Worm (Caenorhabditis elegans) whole organism, early embryonic: Measurements from ENCODE around the gene lro-1.

ENCODE experiments used
- aly-1 ChIP-seq: sonication (generic microtip); optimal IDR thresholded peaks from 2 replicates; lab custom pipeline; 2016; ENCODE audit warnings: missing genetic modification characterization, missing compliant biosample characterization
- ama-1 ChIP-seq: fragments of 150-350 bp; optimal IDR thresholded peaks from 2 replicates; lab custom pipeline; 2014
- ceh-36 ChIP-seq: sonication (generic microtip); optimal IDR thresholded peaks from 2 replicates; lab custom pipeline; 2016; ENCODE audit warnings: missing genetic modification characterization, inconsistent platforms, missing compliant biosample characterization
- flt-1 ChIP-seq: fragments of 200-800 bp; sonication (Bioruptor generic); IDR thresholded peaks from 2 replicates; pipeline ENCODE4 v1.3.6; 2022; ENCODE audit warnings: missing genetic modification characterization, missing compliant biosample characterization
- hmbx-1 ChIP-seq: sonication (generic microtip); optimal IDR thresholded peaks from 2 replicates; lab custom pipeline; 2016; ENCODE audit warnings: mild to moderate bottlenecking, missing genetic modification characterization, missing compliant biosample characterization
- pes-1 ChIP-seq: fragments of 200-800 bp; sonication (Bioruptor generic); IDR thresholded peaks from 2 replicates; pipeline ENCODE4 v1.3.6; 2022; ENCODE audit warnings: missing genetic modification reagents, missing genetic modification characterization, missing compliant biosample characterization
- sea-1 ChIP-seq: fragments of 200-800 bp; sonication (Bioruptor generic); conservative IDR thresholded peaks from 2 replicates; pipeline ENCODE4 v1.3.6; 2022; ENCODE audit warnings: missing genetic modification characterization, missing compliant biosample characterization

DNA sequence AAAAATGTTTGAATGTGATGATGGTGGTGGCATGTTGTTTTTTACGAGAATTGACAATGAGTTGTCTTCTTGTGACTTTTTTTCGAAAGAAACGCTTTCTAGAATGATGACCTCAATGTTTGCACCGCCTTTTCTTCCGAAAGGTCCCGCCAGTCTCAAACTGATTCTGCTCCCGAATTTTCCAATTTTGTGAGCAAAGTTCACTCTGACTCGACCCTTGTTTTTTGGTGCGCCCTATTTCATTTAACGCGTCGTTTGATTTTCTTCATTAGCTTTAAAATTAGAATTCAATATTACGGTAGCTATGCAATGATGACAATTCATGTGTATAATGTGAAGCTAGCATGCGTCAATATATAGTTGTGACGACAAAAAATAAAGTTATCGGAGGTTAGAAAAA lies 41.2 kb upstream of the lro-1 start, which contains the start of gene lite-1:
- TF ChIP-seq ama-1 (lab: Kevin White, UChicago) = no peak
- TF ChIP-seq aly-1 (tag; lab: Kevin White, UChicago) = no peak
- no peak for TF ChIP-seq flt-1 (GFP tag; lab: Robert Waterston, UW)
- no peak for TF ChIP-seq pes-1 (GFP tag; lab: Robert Waterston, UW)
- TF ChIP-seq ceh-36 (tag; lab: Kevin White, UChicago) = no peak
- TF ChIP-seq hmbx-1 = no peak
- TF ChIP-seq sea-1 (GFP tag; lab: Robert Waterston, UW) = no peak
